Fruit fly (Drosophila melanogaster) whole organism, embryonic: ENCODE data around the gene CG10512.

ENCODE experiments used
- ATbp ChIP-seq: fragments of 200-800 bp; sonication (Bioruptor generic); optimal IDR thresholded peaks from 2 replicates; lab custom pipeline; 2017; ENCODE audit warnings: missing biosample characterization, mild to moderate bottlenecking, missing genetic modification characterization, missing genetic modification reagents
- Aef1 ChIP-seq: fragments of 200-800 bp; sonication (Bioruptor generic); IDR thresholded peaks from 3 replicates; pipeline ENCODE4 v1.3.6; 2022; ENCODE audit warnings: missing biosample characterization, missing genetic modification characterization
- Blimp-1 ChIP-seq: fragments of 200-800 bp; sonication (Bioruptor generic); optimal IDR thresholded peaks from 3 replicates; lab custom pipeline; 2018; ENCODE audit warnings: missing biosample characterization, missing genetic modification characterization, mild to moderate bottlenecking, moderate library complexity, missing genetic modification reagents
- CG10366 ChIP-seq: fragments of 200-800 bp; sonication (Bioruptor generic); IDR thresholded peaks from 2 replicates; pipeline ENCODE4 v1.3.6; 2022; ENCODE audit warnings: missing biosample characterization, missing genetic modification characterization
- CG10979 ChIP-seq: fragments of 200-800 bp; sonication (Bioruptor generic); optimal IDR thresholded peaks from 2 replicates; lab custom pipeline; 2018; ENCODE audit warnings: missing biosample characterization, mild to moderate bottlenecking, missing genetic modification characterization, moderate library complexity
- CG12155 ChIP-seq: fragments of 200-800 bp; sonication (Bioruptor generic); optimal IDR thresholded peaks from 3 replicates; lab custom pipeline; 2016; ENCODE audit warnings: missing biosample characterization, missing genetic modification characterization
- CG12219 ChIP-seq: fragments of 200-800 bp; sonication (Bioruptor generic); optimal IDR thresholded peaks from 3 replicates; lab custom pipeline; 2018; ENCODE audit warnings: missing biosample characterization, mild to moderate bottlenecking, missing genetic modification characterization
- CG14441 ChIP-seq: fragments of 200-800 bp; sonication (Bioruptor generic); IDR thresholded peaks from 2 replicates; pipeline ENCODE4 v1.3.6; 2022; ENCODE audit warnings: missing biosample characterization, missing genetic modification characterization
- CG14710 ChIP-seq: fragments of 200-800 bp; sonication (Bioruptor generic); optimal IDR thresholded peaks from 3 replicates; lab custom pipeline; 2019; ENCODE audit warnings: missing biosample characterization, mild to moderate bottlenecking, missing genetic modification characterization, moderate library complexity
- CG15696 ChIP-seq: fragments of 200-800 bp; sonication (Bioruptor generic); optimal IDR thresholded peaks from 2 replicates; lab custom pipeline; 2019; ENCODE audit warnings: missing biosample characterization, mild to moderate bottlenecking, missing genetic modification characterization, moderate library complexity
- CG2678 ChIP-seq: fragments of 200-800 bp; sonication (Bioruptor generic); optimal IDR thresholded peaks from 3 replicates; lab custom pipeline; 2019; ENCODE audit warnings: missing biosample characterization, mild to moderate bottlenecking, missing genetic modification characterization, moderate library complexity
- CG30403 ChIP-seq: fragments of 200-800 bp; sonication (Bioruptor generic); optimal IDR thresholded peaks from 3 replicates; lab custom pipeline; 2016; ENCODE audit warnings: missing biosample characterization, missing genetic modification characterization
- CG34422 ChIP-seq: fragments of 200-800 bp; sonication (Bioruptor generic); IDR thresholded peaks from 3 replicates; pipeline ENCODE4 v1.3.6; 2022; ENCODE audit warnings: missing biosample characterization, missing genetic modification characterization
- CG3726 ChIP-seq: fragments of 200-800 bp; sonication (Bioruptor generic); IDR thresholded peaks from 3 replicates; pipeline ENCODE4, ENCODE4 v1.3.6; 2022; ENCODE audit warnings: missing biosample characterization, missing genetic modification characterization
- CG9727 ChIP-seq: fragments of 200-800 bp; sonication (Bioruptor generic); optimal IDR thresholded peaks from 3 replicates; lab custom pipeline; 2017; ENCODE audit warnings: missing biosample characterization, mild to moderate bottlenecking, missing genetic modification characterization
- D19A ChIP-seq: fragments of 200-800 bp; optimal IDR thresholded peaks from 3 replicates; lab custom pipeline; 2019; ENCODE audit warnings: missing biosample characterization, mild to moderate bottlenecking, missing genetic modification characterization, moderate library complexity
- E2f2 ChIP-seq: fragments of 200-800 bp; sonication (Bioruptor generic); IDR thresholded peaks from 2 replicates; pipeline ENCODE4 v1.3.6; 2022; ENCODE audit warnings: missing biosample characterization, missing genetic modification characterization
- Hr51 ChIP-seq, 2 experiments: fragments of 200-800 bp; sonication (Bioruptor generic); optimal IDR thresholded peaks; 2 replicates in 1 of 2; 3 replicates in 1 of 2; lab custom pipeline; 2016 to 2018; ENCODE audit warnings: missing biosample characterization in 2 of 2, missing genetic modification characterization in 2 of 2, mild to moderate bottlenecking in 1 of 2, moderate library complexity in 1 of 2
- MTF-1 ChIP-seq: fragments of 200-800 bp; sonication (Bioruptor generic); optimal IDR thresholded peaks from 2 replicates; lab custom pipeline; 2018; ENCODE audit warnings: missing biosample characterization, mild to moderate bottlenecking, missing genetic modification characterization, borderline replicate concordance
- NK7.1 ChIP-seq: fragments of 200-800 bp; sonication (Bioruptor generic); optimal IDR thresholded peaks from 3 replicates; lab custom pipeline; 2016; ENCODE audit warnings: missing biosample characterization, missing genetic modification characterization
- Nf-YA ChIP-seq: fragments of 200-800 bp; sonication (Bioruptor generic); IDR thresholded peaks from 2 replicates; pipeline ENCODE4 v1.3.6; 2022; ENCODE audit warnings: missing biosample characterization, missing genetic modification characterization
- PHDP ChIP-seq: fragments of 200-800 bp; sonication (Bioruptor generic); optimal IDR thresholded peaks from 3 replicates; lab custom pipeline; 2018; ENCODE audit warnings: missing biosample characterization, mild to moderate bottlenecking, missing genetic modification characterization, moderate library complexity
- Ptx1 ChIP-seq: fragments of 200-800 bp; sonication (Bioruptor generic); IDR thresholded peaks from 2 replicates; pipeline ENCODE4 v1.3.6; 2022; ENCODE audit warnings: missing biosample characterization, missing genetic modification characterization
- Scr ChIP-seq: fragments of 200-800 bp; sonication (Bioruptor generic); IDR thresholded peaks from 2 replicates; pipeline ENCODE4 v1.3.6; 2022; ENCODE audit warnings: missing biosample characterization, missing genetic modification characterization; ENCODE audit not compliant: partially characterized antibody
- Six4 ChIP-seq: fragments of 200-800 bp; sonication (Bioruptor generic); optimal IDR thresholded peaks from 2 replicates; lab custom pipeline; 2016; ENCODE audit warnings: missing biosample characterization, missing genetic modification characterization
- Xbp1 ChIP-seq: fragments of 200-800 bp; sonication (Bioruptor generic); optimal IDR thresholded peaks from 3 replicates; lab custom pipeline; 2016; ENCODE audit warnings: missing biosample characterization, mild to moderate bottlenecking, missing genetic modification characterization
- chif ChIP-seq, 2 experiments: fragments of 200-800 bp; sonication (Bioruptor generic); optimal IDR thresholded peaks; 3 replicates each; lab custom pipeline; 2016; ENCODE audit warnings: missing biosample characterization in 2 of 2, missing genetic modification characterization in 2 of 2
- chinmo ChIP-seq: fragments of 200-800 bp; sonication (Bioruptor generic); IDR thresholded peaks from 4 replicates; pipeline ENCODE4 v1.3.6; 2022; ENCODE audit warnings: missing biosample characterization, missing genetic modification characterization; ENCODE audit not compliant: partially characterized antibody
- chm ChIP-seq: fragments of 200-800 bp; sonication (Bioruptor generic); IDR thresholded peaks from 2 replicates; pipeline ENCODE4 v1.3.6; 2022; ENCODE audit warnings: missing biosample characterization, missing genetic modification characterization
- eve ChIP-seq, 2 experiments: fragments of >200 bp; optimal IDR thresholded peaks; 2 replicates each; lab custom pipeline; 2017; ENCODE audit warnings: missing biosample characterization in 2 of 2, missing genetic modification characterization in 2 of 2
- fu2 ChIP-seq: fragments of 200-800 bp; sonication (Bioruptor generic); optimal IDR thresholded peaks from 2 replicates; lab custom pipeline; 2016; ENCODE audit warnings: missing biosample characterization, missing genetic modification characterization
- gfzf ChIP-seq: fragments of 200-800 bp; sonication (Bioruptor generic); optimal IDR thresholded peaks from 2 replicates; lab custom pipeline; 2016; ENCODE audit warnings: missing biosample characterization, mild to moderate bottlenecking, missing genetic modification characterization, moderate library complexity
- hkb ChIP-seq, 2 experiments: fragments of 200-800 bp in 1 of 2; fragments of >200 bp in 1 of 2; sonication (Bioruptor generic) in 1 of 2; IDR thresholded peaks in 1 of 2; optimal IDR thresholded peaks in 1 of 2; 2 replicates each; pipeline versions ENCODE4 v1.3.6 to Lab custom; 2017 to 2022; ENCODE audit warnings: missing biosample characterization in 1 of 2, missing genetic modification characterization in 1 of 2
- jumu ChIP-seq: fragments of 200-800 bp; sonication (Bioruptor generic); optimal IDR thresholded peaks from 3 replicates; lab custom pipeline; 2016; ENCODE audit warnings: missing biosample characterization, missing genetic modification characterization
- klu ChIP-seq: fragments of 200-800 bp; sonication (Bioruptor generic); IDR thresholded peaks from 2 replicates; pipeline ENCODE4 v1.3.6; 2022; ENCODE audit warnings: missing biosample characterization, missing genetic modification characterization
- lab ChIP-seq: fragments of 200-800 bp; sonication (Bioruptor generic); optimal IDR thresholded peaks from 3 replicates; lab custom pipeline; 2017; ENCODE audit warnings: missing biosample characterization, missing genetic modification characterization, mild to moderate bottlenecking, moderate library complexity, missing genetic modification reagents
- lmd ChIP-seq: fragments of 200-800 bp; sonication (Bioruptor generic); IDR thresholded peaks from 2 replicates; pipeline ENCODE4 v1.3.6; 2022; ENCODE audit warnings: missing biosample characterization, missing genetic modification characterization
- phol ChIP-seq: fragments of 200-800 bp; sonication (Bioruptor generic); optimal IDR thresholded peaks from 3 replicates; lab custom pipeline; 2018; ENCODE audit warnings: missing biosample characterization, mild to moderate bottlenecking, missing genetic modification characterization, moderate library complexity
- pnt ChIP-seq: fragments of 200-800 bp; sonication (Bioruptor generic); optimal IDR thresholded peaks from 3 replicates; lab custom pipeline; 2016; ENCODE audit warnings: missing biosample characterization, missing genetic modification characterization
- ranshi ChIP-seq: fragments of 200-800 bp; sonication (Bioruptor generic); IDR thresholded peaks from 2 replicates; pipeline ENCODE4 v1.3.6; 2022; ENCODE audit warnings: missing biosample characterization, missing genetic modification characterization
- schlank ChIP-seq: fragments of 200-800 bp; sonication (Bioruptor generic); optimal IDR thresholded peaks from 2 replicates; lab custom pipeline; 2018; ENCODE audit warnings: missing biosample characterization, mild to moderate bottlenecking, missing genetic modification characterization
- sens ChIP-seq: fragments of 200-800 bp; sonication (Bioruptor generic); peaks from one replicate; lab custom pipeline; 2016; ENCODE audit warnings: missing biosample characterization, missing genetic modification characterization
- stc ChIP-seq: fragments of 200-800 bp; sonication (Bioruptor generic); IDR thresholded peaks from 2 replicates; pipeline ENCODE4 v1.3.6; 2022; ENCODE audit warnings: missing biosample characterization, missing genetic modification characterization
- tin ChIP-seq: fragments of 200-800 bp; sonication (Bioruptor generic); optimal IDR thresholded peaks from 3 replicates; lab custom pipeline; 2016; ENCODE audit warnings: missing biosample characterization, missing genetic modification characterization
- trem ChIP-seq: fragments of 200-800 bp; optimal IDR thresholded peaks from 3 replicates; lab custom pipeline; 2019; ENCODE audit warnings: missing biosample characterization, mild to moderate bottlenecking, missing genetic modification characterization, moderate library complexity
- vnd ChIP-seq: fragments of 200-800 bp; sonication (Bioruptor generic); IDR thresholded peaks from 3 replicates; pipeline ENCODE4 v1.3.6; 2022; ENCODE audit warnings: missing biosample characterization, missing genetic modification characterization; ENCODE audit not compliant: partially characterized antibody
- wek ChIP-seq: fragments of 200-800 bp; sonication (Bioruptor generic); optimal IDR thresholded peaks from 3 replicates; lab custom pipeline; 2018; ENCODE audit warnings: missing biosample characterization, mild to moderate bottlenecking, missing genetic modification characterization, moderate library complexity

The CG10512 gene

DNA sequence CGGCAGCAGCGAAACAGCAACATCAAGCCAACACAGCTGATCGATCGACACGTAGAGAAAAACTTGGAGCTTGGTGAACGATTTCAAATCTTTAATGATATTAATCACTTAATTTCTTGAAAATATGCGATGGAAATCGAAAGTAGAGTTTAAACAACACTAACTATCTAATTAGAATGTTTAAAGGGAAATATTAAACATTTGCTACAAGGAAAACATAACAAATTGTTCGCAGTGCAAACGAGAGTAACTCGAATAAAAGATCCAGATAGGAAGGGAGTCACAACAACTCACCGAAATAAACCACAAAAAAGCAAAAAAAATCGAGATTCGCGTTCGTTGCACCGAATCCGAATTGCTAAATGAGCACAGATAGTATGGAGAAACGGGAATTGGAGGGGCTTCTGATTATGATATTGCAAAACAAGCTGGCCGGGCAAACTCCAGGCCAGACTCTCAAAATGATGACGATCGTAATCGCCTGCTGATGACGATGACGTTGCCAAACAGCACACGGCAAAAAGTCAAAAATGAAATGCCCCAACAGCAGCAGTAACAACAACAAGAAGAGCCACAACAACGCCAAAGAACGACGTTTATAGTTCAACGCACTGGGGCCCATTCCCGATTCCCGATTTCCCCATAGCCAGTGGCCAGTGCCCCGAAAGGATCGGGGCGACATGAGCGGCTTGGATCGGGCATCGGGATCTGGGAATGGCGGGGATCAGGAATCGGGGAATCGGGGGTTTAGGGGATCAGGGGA, 51.2 kb downstream of the CG10512 start (continued):
- TF ChIP-seq CG12219 (GFP tag; lab: Kevin White, UChicago) (peak; percentile 19), wek (GFP tag; lab: Kevin White, UChicago) (no peak), stc (GFP tag; lab: Robert Waterston, UW) (0 out of 2 replicates have a peak, but pooled peaks have one; percentile 38), Xbp1 (GFP tag; lab: Kevin White, UChicago) (peak; percentile 60), CG9727 (peak; percentile 54), D19A (tag; lab: Kevin White, UChicago) (peak; percentile 36), klu (no peak), chm (GFP tag; lab: Robert Waterston, UW) (peak; percentile 32; the same call in 1 of the 2 replicates), trem (tag; lab: Kevin White, UChicago) (peak; percentile 47), Six4 (GFP tag; lab: Kevin White, UChicago) (peak; percentile 10), vnd (GFP tag; lab: Robert Waterston, UW) (no peak), hkb (optimal IDR thresholded peaks at IDR 0.05; lab: Kevin White, UChicago) (no peak), hkb (GFP tag; IDR thresholded peaks at IDR 0.05; lab: Robert Waterston, UW) (peak; percentile 35; the same call in 1 of the 2 replicates), pnt (GFP tag; lab: Kevin White, UChicago) (peak; percentile 42), lmd (GFP tag; lab: Robert Waterston, UW) (peak; percentile 13; the same call in 1 of the 2 replicates), fu2 (GFP tag; lab: Kevin White, UChicago) (no peak), schlank (no peak), chif (GFP tag; optimal IDR thresholded peaks at IDR 0.05; lab: Kevin White, UChicago) (peak; percentile 36 to 52), jumu (no peak), Aef1 (GFP tag; lab: Robert Waterston, UW) (no peak), CG10979 (tag; lab: Kevin White, UChicago) (peak; percentile 73), phol (tag; lab: Kevin White, UChicago) (peak; percentile 71), lab (GFP tag; lab: Kevin White, UChicago) (peak; percentile 14), PHDP (tag; lab: Kevin White, UChicago) (peak; percentile 31), Blimp-1 (peak; percentile 65), Nf-YA (GFP tag; lab: Robert Waterston, UW) (no peak), CG12155 (GFP tag; lab: Kevin White, UChicago) (no peak), Hr51 (GFP tag; optimal IDR thresholded peaks at IDR 0.05; lab: Kevin White, UChicago) (peak in 1 of 2 experiments; percentile 69), sens (peak; percentile 95), NK7.1 (GFP tag; lab: Kevin White, UChicago) (no peak), gfzf (no peak), CG34422 (peak; percentile 15; the same call in 1 of the 3 replicates), Ptx1 (GFP tag; lab: Robert Waterston, UW) (peak; percentile 57), eve (GFP tag; optimal IDR thresholded peaks at IDR 0.05; lab: Kevin White, UChicago) (peak in 1 of 2 experiments; percentile 58), CG14441 (GFP tag; lab: Robert Waterston, UW) (no peak), CG10366 (GFP tag; lab: Robert Waterston, UW) (peak; percentile 15; the same call in 1 of the 2 replicates), MTF-1 (no peak), chinmo (GFP tag; lab: Robert Waterston, UW) (0 out of 4 replicates have a peak, but pooled peaks have one; percentile 44), ATbp (GFP tag; lab: Kevin White, UChicago) (peak; percentile 10), tin (peak; percentile 35), E2f2 (GFP tag; lab: Robert Waterston, UW) (peak; percentile 34; the same call in 1 of the 2 replicates), ranshi (GFP tag; lab: Robert Waterston, UW) (peak; percentile 20; the same call in 1 of the 2 replicates), CG15696 (no peak), CG30403 (GFP tag; lab: Kevin White, UChicago) (peak; percentile 51), CG14710 (tag; lab: Kevin White, UChicago) (peak; percentile 52), Scr (GFP tag; lab: Robert Waterston, UW) (no peak), CG3726 (GFP tag; lab: Robert Waterston, UW) (0 out of 3 replicates have a peak, but pooled peaks have one; percentile 11), CG2678 (tag; lab: Kevin White, UChicago) (peak; percentile 58)
